Fruit fly (Drosophila melanogaster): Measurements from ENCODE around the gene CG33725.

The CG33725 gene

dm6 chr3L:12517443-12518209, 35.2 kb downstream of the CG33725 start:
- TF ChIP-seq Dfd (GFP tag; optimal IDR thresholded peaks at IDR 0.05) (peak; percentile 92), CrebA (GFP tag; optimal IDR thresholded peaks at IDR 0.05; ENCODE audit: borderline replicate concordance) (no peak)

dm6 chr3L:12519315-12519714, 36.9 kb downstream of the CG33725 start:
- TF ChIP-seq Dif (GFP tag; optimal IDR thresholded peaks at IDR 0.05; ENCODE audit: partially characterized antibody): peak; percentile 8
- no peak for TF ChIP-seq CG9705 (GFP tag; optimal IDR thresholded peaks at IDR 0.05)
- no peak for TF ChIP-seq Dfd (GFP tag; optimal IDR thresholded peaks at IDR 0.05)
- TF ChIP-seq br (GFP tag; optimal IDR thresholded peaks at IDR 0.05): no peak
- TF ChIP-seq HLH106 (tag; optimal IDR thresholded peaks at IDR 0.05): no peak
- TF ChIP-seq h (GFP tag; optimal IDR thresholded peaks at IDR 0.05): peak; percentile 25
- no peak for TF ChIP-seq woc (GFP tag; optimal IDR thresholded peaks at IDR 0.05)
- no peak for TF ChIP-seq brk (GFP tag; optimal IDR thresholded peaks at IDR 0.05)
- TF ChIP-seq Hr83 (GFP tag; optimal IDR thresholded peaks at IDR 0.05; ENCODE audit: poor library complexity, severe bottlenecking): no peak
- TF ChIP-seq dsf (GFP tag; optimal IDR thresholded peaks at IDR 0.05; ENCODE audit: borderline replicate concordance): no peak
- no peak for TF ChIP-seq lola (GFP tag; optimal IDR thresholded peaks at IDR 0.05)
- no peak for TF ChIP-seq Sp1 (GFP tag; optimal IDR thresholded peaks at IDR 0.05)
- TF ChIP-seq foxo (GFP tag; optimal IDR thresholded peaks at IDR 0.05): no peak
- no peak for TF ChIP-seq Hr78 (GFP tag; optimal IDR thresholded peaks at IDR 0.05)
- TF ChIP-seq Rel (GFP tag; optimal IDR thresholded peaks at IDR 0.05): no peak
- TF ChIP-seq Rel (tag; optimal IDR thresholded peaks at IDR 0.05): peak; percentile 38
- TF ChIP-seq N (GFP tag; optimal IDR thresholded peaks at IDR 0.05): no peak
- TF ChIP-seq Jra (GFP tag; optimal IDR thresholded peaks at IDR 0.05): no peak
- TF ChIP-seq dl (GFP tag; optimal IDR thresholded peaks at IDR 0.05; ENCODE audit: insufficient read depth in 1 of 2, partially characterized antibody in 2 of 2): no peak
- no peak for TF ChIP-seq Abd-B (GFP tag; optimal IDR thresholded peaks at IDR 0.05)
- TF ChIP-seq fru (GFP tag; optimal IDR thresholded peaks at IDR 0.05): no peak
- TF ChIP-seq ey (GFP tag; optimal IDR thresholded peaks at IDR 0.05): no peak
- no peak for TF ChIP-seq usp (GFP tag; optimal IDR thresholded peaks at IDR 0.05)
- TF ChIP-seq CrebA (GFP tag; optimal IDR thresholded peaks at IDR 0.05; ENCODE audit: borderline replicate concordance): no peak

dm6 chr3L:12523941-12524340, 41.5 kb downstream of the CG33725 start, which contains the start of the genes ver and Gcn5:
Gene ver (plus strand): TSS chr3L:12523987.
Gene Gcn5 (minus strand): TSS chr3L:12524014.
- TF ChIP-seq sv (GFP tag; optimal IDR thresholded peaks at IDR 0.05): peak; percentile 85
- TF ChIP-seq pan (optimal IDR thresholded peaks at IDR 0.05): no peak
- peak; percentile 97 for TF ChIP-seq CG9705 (GFP tag; optimal IDR thresholded peaks at IDR 0.05)
- TF ChIP-seq ey (GFP tag; optimal IDR thresholded peaks at IDR 0.05): peak; percentile 98
- no peak for TF ChIP-seq N (GFP tag; optimal IDR thresholded peaks at IDR 0.05)
- peak; percentile 91 for TF ChIP-seq woc (GFP tag; optimal IDR thresholded peaks at IDR 0.05)
- TF ChIP-seq Hr83 (GFP tag; optimal IDR thresholded peaks at IDR 0.05; ENCODE audit: poor library complexity, severe bottlenecking): peak; percentile 90
- TF ChIP-seq Jra (GFP tag; optimal IDR thresholded peaks at IDR 0.05): peak; percentile 97
- peak; percentile 97 for TF ChIP-seq br (GFP tag; optimal IDR thresholded peaks at IDR 0.05)
- TF ChIP-seq Rel (GFP tag; optimal IDR thresholded peaks at IDR 0.05): peak; percentile 89
- peak; percentile 92 for TF ChIP-seq Rel (tag; optimal IDR thresholded peaks at IDR 0.05)
- no peak for TF ChIP-seq Dfd (GFP tag; optimal IDR thresholded peaks at IDR 0.05)
- peak; percentile 87 for TF ChIP-seq CG32264 (GFP tag; optimal IDR thresholded peaks at IDR 0.05)
- TF ChIP-seq Myc (optimal IDR thresholded peaks at IDR 0.05): no peak
- TF ChIP-seq foxo (GFP tag; optimal IDR thresholded peaks at IDR 0.05): peak; percentile 89 to 99
- TF ChIP-seq dmrt93B (GFP tag; optimal IDR thresholded peaks at IDR 0.05): peak; percentile 96
- TF ChIP-seq Hr78 (GFP tag; optimal IDR thresholded peaks at IDR 0.05): no peak
- peak; percentile 99 for TF ChIP-seq Sp1 (GFP tag; optimal IDR thresholded peaks at IDR 0.05)
- no peak for TF ChIP-seq CrebA (GFP tag; optimal IDR thresholded peaks at IDR 0.05; ENCODE audit: borderline replicate concordance)
- TF ChIP-seq OdsH (GFP tag; optimal IDR thresholded peaks at IDR 0.05): peak; percentile 99
- TF ChIP-seq Abd-B (GFP tag; optimal IDR thresholded peaks at IDR 0.05): no peak
- peak; percentile 95 for TF ChIP-seq dsf (GFP tag; optimal IDR thresholded peaks at IDR 0.05; ENCODE audit: borderline replicate concordance)
- TF ChIP-seq lola (GFP tag; optimal IDR thresholded peaks at IDR 0.05): no peak
- peak; percentile 85 for TF ChIP-seq jim (GFP tag; optimal IDR thresholded peaks at IDR 0.05)
- TF ChIP-seq rgr (GFP tag; optimal IDR thresholded peaks at IDR 0.05): peak; percentile 99
- peak; percentile 98 for TF ChIP-seq HLH106 (tag; optimal IDR thresholded peaks at IDR 0.05)
- TF ChIP-seq h (GFP tag; optimal IDR thresholded peaks at IDR 0.05): peak; percentile 99
- peak; percentile 91 for TF ChIP-seq GATAd (GFP tag; optimal IDR thresholded peaks at IDR 0.05)
- peak; percentile 98 for TF ChIP-seq Hnf4 (GFP tag; optimal IDR thresholded peaks at IDR 0.05)
- TF ChIP-seq brk (GFP tag; optimal IDR thresholded peaks at IDR 0.05): peak; percentile 98
- TF ChIP-seq fru (GFP tag; optimal IDR thresholded peaks at IDR 0.05): peak; percentile 97
- TF ChIP-seq Vsx2 (GFP tag; optimal IDR thresholded peaks at IDR 0.05; ENCODE audit: partially characterized antibody): no peak
- TF ChIP-seq psq (GFP tag; optimal IDR thresholded peaks at IDR 0.05): peak; percentile 97
- peak; percentile 84 for TF ChIP-seq Mio (GFP tag; optimal IDR thresholded peaks at IDR 0.05)
- TF ChIP-seq Dif (GFP tag; optimal IDR thresholded peaks at IDR 0.05; ENCODE audit: partially characterized antibody): no peak
- no peak for TF ChIP-seq tai (GFP tag; optimal IDR thresholded peaks at IDR 0.05)
- TF ChIP-seq sage (GFP tag; optimal IDR thresholded peaks at IDR 0.05): peak; percentile 98
- no peak for TF ChIP-seq usp (GFP tag; optimal IDR thresholded peaks at IDR 0.05)
- no peak for TF ChIP-seq dl (GFP tag; optimal IDR thresholded peaks at IDR 0.05; ENCODE audit: insufficient read depth in 1 of 2, partially characterized antibody in 2 of 2)
